Worm (Caenorhabditis elegans) whole organism, L3 larva: ENCODE measurements around the gene slcf-1.

Source experiments
- aly-2 ChIP-seq: fragments of 150-350 bp; optimal IDR thresholded peaks from 2 replicates; lab custom pipeline; 2014; ENCODE audit warnings: missing biosample characterization, missing genetic modification characterization
- ama-1 ChIP-seq: fragments of 150-350 bp; optimal IDR thresholded peaks from 2 replicates; lab custom pipeline; 2018
- ceh-28 ChIP-seq: fragments of 150-350 bp; optimal IDR thresholded peaks from 2 replicates; lab custom pipeline; 2014; ENCODE audit warnings: missing biosample characterization, missing genetic modification reagents, missing genetic modification characterization
- ceh-82 ChIP-seq: fragments of 150-350 bp; optimal IDR thresholded peaks from 2 replicates; lab custom pipeline; 2014; ENCODE audit warnings: missing biosample characterization, missing genetic modification characterization
- elt-2 ChIP-seq: sonication (generic microtip); optimal IDR thresholded peaks from 2 replicates; lab custom pipeline; 2016; ENCODE audit warnings: missing genetic modification reagents, mild to moderate bottlenecking, missing genetic modification characterization, missing compliant biosample characterization
- mml-1 ChIP-seq: fragments of 150-350 bp; sonication (generic microtip); optimal IDR thresholded peaks from 3 replicates; lab custom pipeline; 2014; ENCODE audit warnings: missing biosample characterization, missing genetic modification characterization
- nhr-12 ChIP-seq: fragments of 150-350 bp; optimal IDR thresholded peaks from 2 replicates; lab custom pipeline; 2014; ENCODE audit warnings: missing biosample characterization, missing genetic modification characterization
- nhr-67 ChIP-seq: fragments of 150-350 bp; optimal IDR thresholded peaks from 2 replicates; lab custom pipeline; 2014; ENCODE audit warnings: missing biosample characterization, missing genetic modification characterization
- pqm-1 ChIP-seq: fragments of 150-350 bp; optimal IDR thresholded peaks from 2 replicates; lab custom pipeline; 2017; ENCODE audit warnings: missing biosample characterization, missing genetic modification characterization, inconsistent platforms
- sea-2 ChIP-seq: fragments of 150-350 bp; sonication (generic microtip); optimal IDR thresholded peaks from 4 replicates; lab custom pipeline; 2014; ENCODE audit warnings: missing biosample characterization, missing genetic modification reagents, missing genetic modification characterization
- snpc-4 ChIP-seq: fragments of 150-350 bp; optimal IDR thresholded peaks from 2 replicates; lab custom pipeline; 2014; ENCODE audit warnings: missing biosample characterization, missing genetic modification characterization
- unc-39 ChIP-seq: sonication (generic microtip); optimal IDR thresholded peaks from 4 replicates; lab custom pipeline; 2017; ENCODE audit warnings: missing biosample characterization, missing genetic modification characterization

- TF ChIP-seq unc-39 (tag; lab: Kevin White, UChicago) (no peak), nhr-67 (no peak), ceh-82 (no peak), pqm-1 (peak; percentile 45), sea-2 (no peak), ceh-28 (no peak), snpc-4 (tag; lab: Kevin White, UChicago) (no peak), nhr-12 (no peak), aly-2 (tag; lab: Kevin White, UChicago) (no peak), mml-1 (no peak), ama-1 (no peak), elt-2 (peak; percentile 73)
Observed at ce11 chrX:10527414-10527813, 1.7 kb upstream of the slcf-1 start.
